Fruit fly (Drosophila melanogaster) whole organism, embryonic: ENCODE measurements around the gene tok.

Experiments used
- Abd-B ChIP-seq: fragments of 200-800 bp; sonication (Bioruptor generic); optimal IDR thresholded peaks from 2 replicates; lab custom pipeline; 2018; ENCODE audit warnings: missing biosample characterization, mild to moderate bottlenecking, missing genetic modification characterization, moderate library complexity
- Atf3 ChIP-seq: fragments of 200-800 bp; sonication (Bioruptor generic); optimal IDR thresholded peaks from 3 replicates; lab custom pipeline; 2016; ENCODE audit warnings: missing biosample characterization, missing genetic modification characterization
- CG10147 ChIP-seq: fragments of 200-800 bp; sonication (Bioruptor generic); optimal IDR thresholded peaks from 2 replicates; lab custom pipeline; 2019; ENCODE audit warnings: missing biosample characterization, mild to moderate bottlenecking, missing genetic modification characterization, moderate library complexity
- CG10274 ChIP-seq: fragments of 200-800 bp; sonication (Bioruptor generic); optimal IDR thresholded peaks from 3 replicates; lab custom pipeline; 2017; ENCODE audit warnings: missing biosample characterization, mild to moderate bottlenecking, missing genetic modification characterization
- CG10366 ChIP-seq: fragments of 200-800 bp; sonication (Bioruptor generic); IDR thresholded peaks from 2 replicates; pipeline ENCODE4 v1.3.6; 2022; ENCODE audit warnings: missing biosample characterization, missing genetic modification characterization
- CG11085 ChIP-seq: fragments of 200-800 bp; sonication (Bioruptor generic); IDR thresholded peaks from 2 replicates; pipeline ENCODE4 v1.3.6; 2022; ENCODE audit warnings: missing biosample characterization, missing genetic modification characterization
- CG11723 ChIP-seq: fragments of 200-800 bp; sonication (Bioruptor generic); optimal IDR thresholded peaks from 2 replicates; lab custom pipeline; 2017; ENCODE audit warnings: missing biosample characterization, mild to moderate bottlenecking, missing genetic modification characterization
- CG12299 ChIP-seq: fragments of 200-800 bp; sonication (Bioruptor generic); optimal IDR thresholded peaks from 2 replicates; lab custom pipeline; 2018; ENCODE audit warnings: missing biosample characterization, mild to moderate bottlenecking, missing genetic modification characterization
- CG12769 ChIP-seq: fragments of 200-800 bp; sonication (Bioruptor generic); optimal IDR thresholded peaks from 2 replicates; lab custom pipeline; 2019; ENCODE audit warnings: missing biosample characterization, mild to moderate bottlenecking, missing genetic modification characterization, moderate library complexity
- CG14441 ChIP-seq: fragments of 200-800 bp; sonication (Bioruptor generic); IDR thresholded peaks from 2 replicates; pipeline ENCODE4 v1.3.6; 2022; ENCODE audit warnings: missing biosample characterization, missing genetic modification characterization
- CG15269 ChIP-seq: fragments of 200-800 bp; sonication (Bioruptor generic); optimal IDR thresholded peaks from 2 replicates; lab custom pipeline; 2018; ENCODE audit warnings: missing biosample characterization, mild to moderate bottlenecking, missing genetic modification characterization, moderate library complexity
- CG17612 ChIP-seq: fragments of 200-800 bp; sonication (Bioruptor generic); IDR thresholded peaks from 2 replicates; pipeline ENCODE4 v1.3.6; 2022; ENCODE audit warnings: missing biosample characterization, missing genetic modification characterization
- CG18011 ChIP-seq: fragments of 200-800 bp; sonication (Bioruptor generic); optimal IDR thresholded peaks from 2 replicates; lab custom pipeline; 2017; ENCODE audit warnings: missing biosample characterization, missing genetic modification characterization, mild to moderate bottlenecking, moderate library complexity, missing genotype
- CG2875 ChIP-seq: fragments of 200-800 bp; sonication (Bioruptor generic); optimal IDR thresholded peaks from 2 replicates; lab custom pipeline; 2017; ENCODE audit warnings: missing biosample characterization, mild to moderate bottlenecking, missing genetic modification characterization, missing genetic modification reagents
- CG3163 ChIP-seq: fragments of 200-800 bp; sonication (Bioruptor generic); optimal IDR thresholded peaks from 3 replicates; lab custom pipeline; 2016; ENCODE audit warnings: missing biosample characterization, missing genetic modification characterization
- CG4328 ChIP-seq: fragments of 200-800 bp; sonication (Bioruptor generic); optimal IDR thresholded peaks from 3 replicates; lab custom pipeline; 2017; ENCODE audit warnings: missing biosample characterization, missing genetic modification reagents, missing genetic modification characterization
- CG4820 ChIP-seq: fragments of 200-800 bp; sonication (Bioruptor generic); optimal IDR thresholded peaks from 3 replicates; lab custom pipeline; 2016; ENCODE audit warnings: missing biosample characterization, missing genetic modification characterization
- CG8290 ChIP-seq, 3 experiments: fragments of 200-800 bp; sonication (Bioruptor generic); optimal IDR thresholded peaks; 2 replicates each; lab custom pipeline; 2016 to 2019; ENCODE audit warnings: missing biosample characterization in 3 of 3, missing genetic modification characterization in 3 of 3, mild to moderate bottlenecking in 2 of 3, moderate library complexity in 1 of 3
- CG9609 ChIP-seq: fragments of 200-800 bp; sonication (Bioruptor generic); optimal IDR thresholded peaks from 3 replicates; lab custom pipeline; 2016; ENCODE audit warnings: missing biosample characterization, missing genetic modification characterization
- D19B ChIP-seq: fragments of 200-800 bp; sonication (Bioruptor generic); optimal IDR thresholded peaks from 2 replicates; lab custom pipeline; 2017; ENCODE audit warnings: missing biosample characterization, mild to moderate bottlenecking, missing genetic modification characterization
- Doc2 ChIP-seq: fragments of 200-800 bp; sonication (Bioruptor generic); IDR thresholded peaks from 2 replicates; pipeline ENCODE4 v1.3.6; 2022; ENCODE audit warnings: missing biosample characterization, missing genetic modification characterization
- Dp ChIP-seq: fragments of 200-800 bp; sonication (Bioruptor generic); optimal IDR thresholded peaks from 2 replicates; lab custom pipeline; 2018; ENCODE audit warnings: missing biosample characterization, mild to moderate bottlenecking, missing genetic modification characterization, moderate library complexity
- E2f1 ChIP-seq: fragments of 200-800 bp; sonication (Bioruptor generic); IDR thresholded peaks from 2 replicates; pipeline ENCODE4 v1.3.6; 2022; ENCODE audit warnings: missing biosample characterization, missing genetic modification characterization
- Fer1 ChIP-seq: fragments of 200-800 bp; sonication (Bioruptor generic); optimal IDR thresholded peaks from 2 replicates; lab custom pipeline; 2017; ENCODE audit warnings: missing biosample characterization, mild to moderate bottlenecking, missing genetic modification characterization
- HLH54F ChIP-seq: fragments of 200-800 bp; sonication (Bioruptor generic); optimal IDR thresholded peaks from 3 replicates; lab custom pipeline; 2016; ENCODE audit warnings: missing biosample characterization, missing genetic modification characterization
- Hand ChIP-seq: fragments of 200-800 bp; sonication (Bioruptor generic); optimal IDR thresholded peaks from 2 replicates; lab custom pipeline; 2017; ENCODE audit warnings: mild to moderate bottlenecking, missing biosample characterization, missing genetic modification reagents, missing genetic modification characterization
- MESR4 ChIP-seq: fragments of 200-800 bp; sonication (Bioruptor generic); optimal IDR thresholded peaks from 2 replicates; lab custom pipeline; 2018; ENCODE audit warnings: missing biosample characterization, mild to moderate bottlenecking, missing genetic modification characterization, moderate library complexity
- Nf-YB ChIP-seq: fragments of 200-800 bp; sonication (Bioruptor generic); optimal IDR thresholded peaks from 3 replicates; lab custom pipeline; 2019; ENCODE audit warnings: missing biosample characterization, mild to moderate bottlenecking, missing genetic modification characterization, moderate library complexity
- Usf ChIP-seq: fragments of 200-800 bp; sonication (Bioruptor generic); optimal IDR thresholded peaks from 2 replicates; lab custom pipeline; 2017; ENCODE audit warnings: missing genotype, missing biosample characterization, missing genetic modification characterization
- ab ChIP-seq: fragments of 200-800 bp; sonication (Bioruptor generic); optimal IDR thresholded peaks from 2 replicates; lab custom pipeline; 2016; ENCODE audit warnings: missing biosample characterization, missing genetic modification characterization
- bcd ChIP-seq: fragments of 200-800 bp; sonication (Bioruptor generic); optimal IDR thresholded peaks from 2 replicates; lab custom pipeline; 2017; ENCODE audit warnings: missing biosample characterization, mild to moderate bottlenecking, missing genetic modification characterization
- cato ChIP-seq: fragments of 200-800 bp; sonication (Bioruptor generic); optimal IDR thresholded peaks from 2 replicates; lab custom pipeline; 2016; ENCODE audit warnings: missing biosample characterization, missing genetic modification characterization, borderline replicate concordance
- chm ChIP-seq: fragments of 200-800 bp; sonication (Bioruptor generic); IDR thresholded peaks from 2 replicates; pipeline ENCODE4 v1.3.6; 2022; ENCODE audit warnings: missing biosample characterization, missing genetic modification characterization
- croc ChIP-seq: fragments of 200-800 bp; sonication (Bioruptor generic); conservative IDR thresholded peaks from 3 replicates; pipeline ENCODE4 v1.3.6; 2022; ENCODE audit warnings: missing biosample characterization, missing genetic modification characterization
- dan ChIP-seq: fragments of 200-800 bp; sonication (Bioruptor generic); IDR thresholded peaks from 2 replicates; pipeline ENCODE4 v1.3.6; 2022; ENCODE audit warnings: missing biosample characterization, missing genetic modification characterization
- dmrt11E ChIP-seq: fragments of 200-800 bp; sonication (Bioruptor generic); optimal IDR thresholded peaks from 3 replicates; lab custom pipeline; 2018; ENCODE audit warnings: missing biosample characterization, mild to moderate bottlenecking, missing genetic modification characterization, moderate library complexity
- eve ChIP-seq, 2 experiments: fragments of >200 bp; optimal IDR thresholded peaks; 2 replicates each; lab custom pipeline; 2017; ENCODE audit warnings: missing biosample characterization in 2 of 2, missing genetic modification characterization in 2 of 2
- fd102C ChIP-seq: fragments of 200-800 bp; sonication (Bioruptor generic); optimal IDR thresholded peaks from 2 replicates; lab custom pipeline; 2018; ENCODE audit warnings: missing biosample characterization, mild to moderate bottlenecking, missing genetic modification characterization, moderate library complexity
- fd64A ChIP-seq: fragments of 200-800 bp; sonication (Bioruptor generic); optimal IDR thresholded peaks from 3 replicates; lab custom pipeline; 2018; ENCODE audit warnings: missing biosample characterization, mild to moderate bottlenecking, missing genetic modification characterization
- fru ChIP-seq: fragments of >200 bp; optimal IDR thresholded peaks from 2 replicates; lab custom pipeline; 2017
- gce ChIP-seq: fragments of 200-800 bp; sonication (Bioruptor generic); IDR thresholded peaks from 3 replicates; pipeline ENCODE4 v1.3.6; 2022; ENCODE audit warnings: missing biosample characterization, missing genetic modification characterization
- gcm ChIP-seq: fragments of 200-800 bp; sonication (Bioruptor generic); optimal IDR thresholded peaks from 2 replicates; lab custom pipeline; 2019; ENCODE audit warnings: missing biosample characterization, mild to moderate bottlenecking, missing genetic modification characterization, moderate library complexity
- gfzf ChIP-seq: fragments of 200-800 bp; sonication (Bioruptor generic); optimal IDR thresholded peaks from 2 replicates; lab custom pipeline; 2016; ENCODE audit warnings: missing biosample characterization, mild to moderate bottlenecking, missing genetic modification characterization, moderate library complexity
- insv ChIP-seq, 2 experiments: fragments of 200-800 bp; sonication (Bioruptor generic); optimal IDR thresholded peaks; 3 replicates each; lab custom pipeline; 2016 to 2018; ENCODE audit warnings: missing biosample characterization in 2 of 2, missing genetic modification characterization in 2 of 2
- kah ChIP-seq: fragments of 200-800 bp; sonication (Bioruptor generic); optimal IDR thresholded peaks from 2 replicates; lab custom pipeline; 2018; ENCODE audit warnings: missing biosample characterization, mild to moderate bottlenecking, missing genetic modification characterization
- ken ChIP-seq: fragments of 200-800 bp; sonication (Bioruptor generic); IDR thresholded peaks from 3 replicates; pipeline ENCODE4 v1.3.6; 2022; ENCODE audit warnings: missing biosample characterization, missing genetic modification characterization
- klu ChIP-seq: fragments of 200-800 bp; sonication (Bioruptor generic); IDR thresholded peaks from 2 replicates; pipeline ENCODE4 v1.3.6; 2022; ENCODE audit warnings: missing biosample characterization, missing genetic modification characterization
- luna ChIP-seq: fragments of 200-800 bp; sonication (Bioruptor generic); optimal IDR thresholded peaks from 2 replicates; lab custom pipeline; 2016; ENCODE audit warnings: missing biosample characterization, missing genetic modification characterization
- nerfin-2 ChIP-seq: fragments of 200-800 bp; sonication (Bioruptor generic); IDR thresholded peaks from 2 replicates; pipeline ENCODE4 v1.3.6; 2022; ENCODE audit warnings: missing biosample characterization, missing genetic modification characterization; ENCODE audit not compliant: partially characterized antibody
- pum ChIP-seq: fragments of 200-800 bp; sonication (Bioruptor generic); optimal IDR thresholded peaks from 2 replicates; lab custom pipeline; 2016; ENCODE audit warnings: missing biosample characterization, missing genetic modification characterization
- sc ChIP-seq, 3 experiments: fragments of >200 bp in 2 of 3; fragments of 200-800 bp in 1 of 3; sonication (Bioruptor generic) in 1 of 3; optimal IDR thresholded peaks; 2 replicates in 2 of 3; 3 replicates in 1 of 3; lab custom pipeline; 2017; ENCODE audit warnings: mild to moderate bottlenecking in 1 of 3, missing biosample characterization in 1 of 3, missing genetic modification characterization in 1 of 3, missing genetic modification reagents in 1 of 3

The tok gene

dm6 chr3R:24753561-24754027 is 34.1 kb downstream of the tok start, which contains the start of gene asp (continued):
- TF ChIP-seq CG11085 (GFP tag; lab: Robert Waterston, UW), result no peak
- TF ChIP-seq ken, result no peak
- TF ChIP-seq Doc2, result no peak
- no peak for TF ChIP-seq Atf3 (GFP tag; lab: Kevin White, UChicago)
- no peak for TF ChIP-seq fd102C (GFP tag; lab: Kevin White, UChicago)
- no peak for TF ChIP-seq kah (GFP tag; lab: Kevin White, UChicago)
- TF ChIP-seq CG10147 (GFP tag; lab: Kevin White, UChicago), result no peak
- no peak for TF ChIP-seq dan (GFP tag; lab: Robert Waterston, UW)
- no peak for TF ChIP-seq cato (GFP tag; lab: Kevin White, UChicago)
- TF ChIP-seq eve (GFP tag; optimal IDR thresholded peaks at IDR 0.05; lab: Kevin White, UChicago), result no peak
- TF ChIP-seq E2f1 (GFP tag; lab: Robert Waterston, UW), result no peak
- TF ChIP-seq CG11723 (GFP tag; lab: Kevin White, UChicago), result no peak
- TF ChIP-seq gce (GFP tag; lab: Robert Waterston, UW), result no peak
- no peak for TF ChIP-seq klu (GFP tag; lab: Robert Waterston, UW)
- TF ChIP-seq fd64A (GFP tag; lab: Kevin White, UChicago), result no peak
- no peak for TF ChIP-seq CG18011 (GFP tag; lab: Kevin White, UChicago)
- TF ChIP-seq Fer1 (GFP tag; lab: Kevin White, UChicago), result no peak
- TF ChIP-seq CG4820 (GFP tag; lab: Kevin White, UChicago), result no peak
- peak; percentile 33 for TF ChIP-seq dmrt11E (tag; lab: Kevin White, UChicago)
- no peak for TF ChIP-seq CG2875
- TF ChIP-seq Dp (GFP tag; lab: Kevin White, UChicago), result peak; percentile 96
- no peak for TF ChIP-seq MESR4 (GFP tag; lab: Kevin White, UChicago)
- TF ChIP-seq CG4328 (GFP tag; lab: Kevin White, UChicago), result no peak
- TF ChIP-seq bcd (GFP tag; lab: Kevin White, UChicago), result no peak
- peak; percentile 87 for TF ChIP-seq nerfin-2 (GFP tag; lab: Robert Waterston, UW)
- TF ChIP-seq Usf, result no peak
- no peak for TF ChIP-seq CG15269 (tag; lab: Kevin White, UChicago)
- no peak for TF ChIP-seq luna (GFP tag; lab: Kevin White, UChicago)
- TF ChIP-seq CG8290 (GFP tag; optimal IDR thresholded peaks at IDR 0.05; lab: Kevin White, UChicago), result no peak
- TF ChIP-seq CG8290 (tag; optimal IDR thresholded peaks at IDR 0.05; lab: Kevin White, UChicago), result no peak
- TF ChIP-seq Nf-YB (GFP tag; lab: Kevin White, UChicago), result no peak
- TF ChIP-seq croc (GFP tag; lab: Robert Waterston, UW), result no peak
- TF ChIP-seq Abd-B, result peak; percentile 26
- peak; percentile 29 for TF ChIP-seq gfzf
- TF ChIP-seq ab (GFP tag; lab: Kevin White, UChicago), result no peak
- no peak for TF ChIP-seq CG9609
- no peak for TF ChIP-seq CG12299 (tag; lab: Kevin White, UChicago)
- TF ChIP-seq CG14441 (GFP tag; lab: Robert Waterston, UW), result no peak
- no peak for TF ChIP-seq CG17612 (GFP tag; lab: Robert Waterston, UW)
- TF ChIP-seq gcm (GFP tag; lab: Kevin White, UChicago), result no peak
- TF ChIP-seq CG10274, result no peak
- TF ChIP-seq chm, result no peak
- no peak for TF ChIP-seq Hand (GFP tag; lab: Kevin White, UChicago)
- TF ChIP-seq D19B (GFP tag; lab: Kevin White, UChicago), result no peak
- no peak for TF ChIP-seq insv (GFP tag; optimal IDR thresholded peaks at IDR 0.05; lab: Kevin White, UChicago)
- no peak for TF ChIP-seq HLH54F (GFP tag; lab: Kevin White, UChicago)
- TF ChIP-seq CG3163 (GFP tag; lab: Kevin White, UChicago), result no peak
- no peak for TF ChIP-seq CG12769 (tag; lab: Kevin White, UChicago)
- TF ChIP-seq fru (lab: Kevin White, UChicago), result no peak
- no peak for TF ChIP-seq pum (GFP tag; lab: Kevin White, UChicago)
- TF ChIP-seq CG10366 (GFP tag; lab: Robert Waterston, UW), result no peak
- no peak for TF ChIP-seq sc (optimal IDR thresholded peaks at IDR 0.05; lab: Kevin White, UChicago)
- no peak for TF ChIP-seq sc (GFP tag; optimal IDR thresholded peaks at IDR 0.05; lab: Kevin White, UChicago)
